Worm (Caenorhabditis elegans): ENCODE data around the gene slc-25A18.2.
A peak's percentile ranks its signal among the peaks of the same experiment; 100 is the strongest.

Gene slc-25A18.2

DNA sequence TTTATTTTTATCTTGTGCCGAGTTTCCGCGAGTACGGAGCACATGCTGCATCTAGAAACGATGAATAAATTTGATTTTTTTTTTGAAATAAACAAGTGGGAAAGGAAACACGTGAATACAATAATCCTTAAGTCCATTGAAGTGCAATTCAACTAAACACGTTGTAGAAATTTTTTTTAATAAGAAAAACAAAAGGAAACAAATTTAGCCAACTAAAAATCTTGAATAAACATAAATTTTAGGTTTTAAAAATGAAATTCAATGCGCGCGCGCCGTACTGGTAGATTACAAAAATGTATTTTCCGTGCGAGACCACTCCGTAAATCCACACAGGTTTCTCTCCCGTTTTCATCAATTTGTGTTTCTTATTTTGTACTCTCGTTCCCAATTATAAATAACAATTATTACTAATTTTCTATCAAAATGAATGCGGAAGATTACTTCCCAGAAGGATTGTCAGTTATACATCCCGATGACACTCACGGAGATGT lies 1.6 kb upstream of the slc-25A18.2 start, which contains the start of the genes plk-3 and F55G1.6 (continued):
- TF ChIP-seq chd-7 (tag; optimal IDR thresholded peaks at IDR 0.05) = no peak
- no peak for TF ChIP-seq lin-26 (GFP tag; IDR thresholded peaks at IDR 0.05)
- peak; percentile 53 for TF ChIP-seq snpc-3.4 (tag; optimal IDR thresholded peaks at IDR 0.05)
- TF ChIP-seq Y53F4B.3 (GFP tag; IDR thresholded peaks at IDR 0.05) = no peak
- TF ChIP-seq gei-17 (GFP tag; optimal IDR thresholded peaks at IDR 0.05) = no peak
- no peak for TF ChIP-seq die-1 (tag; optimal IDR thresholded peaks at IDR 0.05)
- TF ChIP-seq efl-1 (GFP tag; optimal IDR thresholded peaks at IDR 0.05) = peak; percentile 94
- TF ChIP-seq egrh-3 (GFP tag; IDR thresholded peaks at IDR 0.05) = no peak
- no peak for TF ChIP-seq B0035.1 (tag; optimal IDR thresholded peaks at IDR 0.05)
- peak; percentile 80 for TF ChIP-seq lsl-1 (GFP tag; optimal IDR thresholded peaks at IDR 0.05)
- TF ChIP-seq xnd-1 (tag; optimal IDR thresholded peaks at IDR 0.05) = peak; percentile 63
- TF ChIP-seq let-607 (tag; optimal IDR thresholded peaks at IDR 0.05) = no peak
- TF ChIP-seq C06A6.2 (GFP tag; conservative IDR thresholded peaks at IDR 0.05) = no peak
- peak; percentile 73 for TF ChIP-seq ceh-91 (GFP tag; IDR thresholded peaks at IDR 0.05)

DNA sequence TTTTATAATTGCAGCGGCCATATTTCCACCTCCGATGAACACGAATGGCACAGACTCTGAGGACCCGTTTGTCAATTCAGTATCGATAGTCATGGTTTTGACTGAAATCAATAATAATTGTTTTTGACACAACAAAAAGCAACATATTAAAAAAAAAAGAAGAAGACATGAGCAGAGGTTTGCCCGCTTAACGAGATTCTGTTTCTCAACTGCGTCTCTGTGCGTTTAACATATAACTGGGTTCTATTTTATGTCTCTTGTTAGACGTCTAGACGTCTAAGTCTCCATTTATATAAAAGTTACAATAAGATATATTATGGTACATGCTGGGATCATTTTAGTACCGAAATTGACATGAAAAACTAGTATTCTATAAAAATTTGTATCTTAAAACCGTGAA lies 2.4 kb downstream of the slc-25A18.2 start, which contains the start of gene pycr-4:
Gene pycr-4, minus strand, starts transcription at position 101 of the 400 bp plus-strand sequence.
- TF ChIP-seq hsf-1 (GFP tag; IDR thresholded peaks at IDR 0.05) = no peak
- TF ChIP-seq F33H1.4 (GFP tag; IDR thresholded peaks at IDR 0.05) = no peak
- TF ChIP-seq hmg-1.2 (GFP tag; IDR thresholded peaks at IDR 0.05) = peak; percentile 36; the same call in 1 of the 2 replicates

DNA sequence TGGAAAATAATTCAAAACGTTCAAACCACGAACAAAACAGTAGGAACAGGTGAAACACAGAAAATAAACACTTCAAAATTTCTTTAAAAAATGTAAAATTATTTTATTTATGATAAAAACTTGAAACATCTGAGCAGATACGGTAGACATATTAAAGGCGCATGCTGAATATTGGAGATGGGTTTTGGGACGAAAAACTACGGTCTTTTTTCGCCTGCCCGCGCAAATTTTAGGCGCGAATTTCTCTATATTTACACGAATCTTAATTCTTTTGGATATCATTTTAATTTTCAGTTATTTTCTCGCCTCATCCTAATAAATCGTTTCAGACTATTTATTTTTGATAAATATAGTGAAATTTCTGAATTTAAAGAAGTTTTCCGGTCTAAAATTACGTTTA lies 2.9 kb downstream of the slc-25A18.2 start:
- TF ChIP-seq D2030.7 (GFP tag; IDR thresholded peaks at IDR 0.05) (peak; percentile 93), athp-1 (tag; optimal IDR thresholded peaks at IDR 0.05) (peak; percentile 37), ekl-4 (GFP tag; IDR thresholded peaks at IDR 0.05) (peak; percentile 72), aptf-3 (GFP tag; IDR thresholded peaks at IDR 0.05) (no peak), somi-1 (GFP tag; optimal IDR thresholded peaks at IDR 0.05) (no peak), lin-54 (GFP tag; optimal IDR thresholded peaks at IDR 0.05) (peak; percentile 85), egl-18 (GFP tag; IDR thresholded peaks at IDR 0.05) (no peak), attf-5 (GFP tag; optimal IDR thresholded peaks at IDR 0.05) (no peak), Y95B8A.8 (GFP tag; IDR thresholded peaks at IDR 0.05) (peak; percentile 92), madf-6 (GFP tag; IDR thresholded peaks at IDR 0.05) (peak; percentile 99), hmg-20 (GFP tag; IDR thresholded peaks at IDR 0.05) (no peak), sdz-38 (tag; optimal IDR thresholded peaks at IDR 0.05) (no peak), ztf-22 (GFP tag; optimal IDR thresholded peaks at IDR 0.05) (no peak), ztf-26 (tag; optimal IDR thresholded peaks at IDR 0.05) (no peak), nhr-179 (tag; optimal IDR thresholded peaks at IDR 0.05) (no peak), egrh-3 (GFP tag; IDR thresholded peaks at IDR 0.05) (no peak), nfyb-1 (GFP tag; IDR thresholded peaks at IDR 0.05) (no peak), cebp-2 (GFP tag; IDR thresholded peaks at IDR 0.05) (no peak), hrde-1 (tag; optimal IDR thresholded peaks at IDR 0.05; ENCODE audit: borderline replicate concordance) (peak; percentile 69), pbrm-1 (GFP tag; IDR thresholded peaks at IDR 0.05) (peak; percentile 90), dpff-1 (tag; optimal IDR thresholded peaks at IDR 0.05) (no peak), die-1 (tag; optimal IDR thresholded peaks at IDR 0.05) (no peak), lin-35 (GFP tag; optimal IDR thresholded peaks at IDR 0.05) (peak in 2 of 3 experiments; percentile 25 to 64), sptf-2 (GFP tag; optimal IDR thresholded peaks at IDR 0.05) (no peak), snpc-4 (GFP tag; optimal IDR thresholded peaks at IDR 0.05) (peak; percentile 77), snpc-4 (tag; optimal IDR thresholded peaks at IDR 0.05) (peak in 3 of 4 experiments; percentile 40 to 61 (median 41)), ceh-58 (GFP tag; IDR thresholded peaks at IDR 0.05) (no peak), K11D2.4 (GFP tag; IDR thresholded peaks at IDR 0.05) (no peak), lag-1 (GFP tag; IDR thresholded peaks at IDR 0.05) (no peak), nfya-2 (GFP tag; IDR thresholded peaks at IDR 0.05) (no peak), ama-1 (optimal IDR thresholded peaks at IDR 0.05) (no peak), ama-1 (GFP tag; optimal IDR thresholded peaks at IDR 0.05) (no peak)

Measured in whole organism, young adult.